Worm (Caenorhabditis elegans): ENCODE results near the gene T28C12.6.

ce11 chrV:6353182-6353780 lies 17.4 kb upstream of the T28C12.6 start:
- TF ChIP-seq lsy-2 (tag; optimal IDR thresholded peaks at IDR 0.05) (no peak), pqm-1 (tag; optimal IDR thresholded peaks at IDR 0.05) (no peak), unc-130 (tag; optimal IDR thresholded peaks at IDR 0.05) (no peak), lin-39 (tag; optimal IDR thresholded peaks at IDR 0.05) (no peak)

Measured in whole organism, L1 larva.